Worm (Caenorhabditis elegans) whole organism, L2 larva: ENCODE measurements around the gene srd-54.
"Not testable (repeated sequence)": the region's sequence is repeated elsewhere in the genome, so short reads cannot be mapped to it uniquely, and the experiment has no call there.

Experiments used
- aly-2 ChIP-seq: fragments of 150-350 bp; optimal IDR thresholded peaks from 2 replicates; lab custom pipeline; 2014; ENCODE audit warnings: missing biosample characterization, missing genetic modification characterization
- egl-27 ChIP-seq: sonication (generic microtip); optimal IDR thresholded peaks from 3 replicates; lab custom pipeline; 2017; ENCODE audit warnings: missing biosample characterization, missing genetic modification reagents, missing genetic modification characterization
- elt-1 ChIP-seq: fragments of 150-350 bp; optimal IDR thresholded peaks from 2 replicates; lab custom pipeline; 2014; ENCODE audit warnings: missing biosample characterization, missing genetic modification characterization
- elt-3 ChIP-seq: sonication (generic microtip); optimal IDR thresholded peaks from 2 replicates; lab custom pipeline; 2017; ENCODE audit warnings: missing biosample characterization, missing genetic modification characterization
- nhr-11 ChIP-seq: fragments of 150-350 bp; optimal IDR thresholded peaks from 2 replicates; lab custom pipeline; 2014; ENCODE audit warnings: missing biosample characterization, missing genetic modification characterization
- nhr-6 ChIP-seq: fragments of 150-350 bp; optimal IDR thresholded peaks from 2 replicates; lab custom pipeline; 2014; ENCODE audit warnings: missing biosample characterization, missing genetic modification characterization
- skn-1 ChIP-seq: sonication (generic microtip); optimal IDR thresholded peaks from 2 replicates; lab custom pipeline; 2017; ENCODE audit warnings: missing biosample characterization, missing genetic modification characterization
- sma-3 ChIP-seq: sonication (generic microtip); optimal IDR thresholded peaks from 2 replicates; lab custom pipeline; 2016; ENCODE audit warnings: missing genetic modification reagents, missing genetic modification characterization, missing compliant biosample characterization
- snpc-4 ChIP-seq: fragments of 150-350 bp; optimal IDR thresholded peaks from 2 replicates; lab custom pipeline; 2014; ENCODE audit warnings: missing biosample characterization, missing genetic modification characterization
- ztf-11 ChIP-seq: sonication (generic microtip); optimal IDR thresholded peaks from 2 replicates; lab custom pipeline; 2017; ENCODE audit warnings: missing biosample characterization, missing genetic modification characterization
- ztf-4 ChIP-seq: fragments of 150-350 bp; optimal IDR thresholded peaks from 2 replicates; lab custom pipeline; 2014; ENCODE audit warnings: missing biosample characterization, missing genetic modification characterization

ce11 chrII:7434958-7435357, 2.5 kb downstream of the srd-54 start, which contains the start of gene K02A2.1:
- TF ChIP-seq ztf-4; nhr-6 (tag; lab: Kevin White, UChicago); ztf-11; elt-1 (tag; lab: Kevin White, UChicago); egl-27 (tag; lab: Kevin White, UChicago); sma-3 (GFP tag; lab: Kevin White, UChicago); aly-2 (tag; lab: Kevin White, UChicago); snpc-4 (tag; lab: Kevin White, UChicago); nhr-11 (tag; lab: Kevin White, UChicago); elt-3 (tag; lab: Kevin White, UChicago); skn-1 (tag; lab: Kevin White, UChicago): not testable (repeated sequence)
